Fruit fly (Drosophila melanogaster) whole organism: Measurements from ENCODE around the gene CG4592.

ENCODE experiments used
- CG8478 ChIP-seq: fragments of >200 bp; optimal IDR thresholded peaks from 2 replicates; lab custom pipeline; 2018; ENCODE audit warnings: inconsistent platforms
- EcR ChIP-seq, 2 experiments: fragments of >200 bp; optimal IDR thresholded peaks; 2 replicates each; lab custom pipeline; 2017; ENCODE audit warnings: missing biosample characterization in 2 of 2, missing genetic modification characterization in 2 of 2, missing genetic modification reagents in 2 of 2
- psq ChIP-seq: fragments of >200 bp; optimal IDR thresholded peaks from 2 replicates; lab custom pipeline; 2017
- usp ChIP-seq: fragments of >200 bp; optimal IDR thresholded peaks from 2 replicates; lab custom pipeline; 2017; ENCODE audit warnings: missing biosample characterization, missing genetic modification characterization, mixed read lengths

dm6 chr2L:9960758-9961157, 39.3 kb downstream of the CG4592 start:
- TF ChIP-seq usp (no peak), psq (no peak), EcR (GFP tag; optimal IDR thresholded peaks at IDR 0.05; lab: Kevin White, UChicago) (no peak), CG8478 (lab: Kevin White, UChicago) (no peak)
